Fruit fly (Drosophila melanogaster): Measurements from ENCODE around the gene Coq3.

The Coq3 gene

dm6 chr2L:21142972-21143385 lies 15.4 kb downstream of the Coq3 start, which contains the start of gene pths (continued):
- peak; percentile 96 for TF ChIP-seq CG1024 (GFP tag; IDR thresholded peaks at IDR 0.05)
- TF ChIP-seq CG11695 (GFP tag; IDR thresholded peaks at IDR 0.05): 0 out of 3 replicates have a peak, but pooled peaks have one; percentile 8
- TF ChIP-seq CG11723 (GFP tag; optimal IDR thresholded peaks at IDR 0.05): no peak
- no peak for TF ChIP-seq bigmax (GFP tag; optimal IDR thresholded peaks at IDR 0.05)
- TF ChIP-seq CG12236 (GFP tag; optimal IDR thresholded peaks at IDR 0.05): no peak
- no peak for TF ChIP-seq CG12219 (GFP tag; optimal IDR thresholded peaks at IDR 0.05)
- peak; percentile 79 for TF ChIP-seq hbn (GFP tag; IDR thresholded peaks at IDR 0.05; ENCODE audit: partially characterized antibody)
- peak; percentile 74 for TF ChIP-seq unc-4 (GFP tag; IDR thresholded peaks at IDR 0.05; ENCODE audit: partially characterized antibody)
- TF ChIP-seq nerfin-1 (tag; optimal IDR thresholded peaks at IDR 0.05): no peak
- no peak for TF ChIP-seq so (GFP tag; IDR thresholded peaks at IDR 0.05)
- peak; percentile 42; the same call in 1 of the 2 replicates for TF ChIP-seq CG6272 (GFP tag; IDR thresholded peaks at IDR 0.05)
- peak; percentile 40 for TF ChIP-seq Antp (GFP tag; optimal IDR thresholded peaks at IDR 0.05)
- TF ChIP-seq CG3726 (GFP tag; IDR thresholded peaks at IDR 0.05): no peak
- TF ChIP-seq Side (GFP tag; optimal IDR thresholded peaks at IDR 0.05): no peak
- no peak for TF ChIP-seq CG6854 (GFP tag; optimal IDR thresholded peaks at IDR 0.05)
- no peak for TF ChIP-seq CkIIα-i1 (GFP tag; IDR thresholded peaks at IDR 0.05)
- peak; percentile 40 for TF ChIP-seq Mes4 (GFP tag; optimal IDR thresholded peaks at IDR 0.05)
- no peak for TF ChIP-seq CG4730 (GFP tag; IDR thresholded peaks at IDR 0.05)
- TF ChIP-seq HHEX (GFP tag; optimal IDR thresholded peaks at IDR 0.05): no peak
- peak; percentile 88 for TF ChIP-seq Hr3 (GFP tag; optimal IDR thresholded peaks at IDR 0.05)
- no peak; the same call in 2 of the 3 replicates for TF ChIP-seq H15 (GFP tag; IDR thresholded peaks at IDR 0.05)
- TF ChIP-seq Usf (GFP tag; optimal IDR thresholded peaks at IDR 0.05): peak; percentile 45
- TF ChIP-seq Hsf (GFP tag; optimal IDR thresholded peaks at IDR 0.05): peak; percentile 67
- TF ChIP-seq CG13287 (GFP tag; IDR thresholded peaks at IDR 0.05; ENCODE audit: partially characterized antibody): peak; percentile 78
- TF ChIP-seq Hand (GFP tag; optimal IDR thresholded peaks at IDR 0.05): no peak
- no peak for TF ChIP-seq CG8359 (GFP tag; optimal IDR thresholded peaks at IDR 0.05; ENCODE audit: borderline replicate concordance)
- peak; percentile 91 for TF ChIP-seq BEAF-32 (GFP tag; optimal IDR thresholded peaks at IDR 0.05)
- TF ChIP-seq hkb (optimal IDR thresholded peaks at IDR 0.05): no peak
- no peak for TF ChIP-seq hkb (GFP tag; IDR thresholded peaks at IDR 0.05)
- TF ChIP-seq Mrtf (GFP tag; IDR thresholded peaks at IDR 0.05): no peak
- no peak for TF ChIP-seq tup (GFP tag; optimal IDR thresholded peaks at IDR 0.05)
- TF ChIP-seq CTCF (GFP tag; optimal IDR thresholded peaks at IDR 0.05): no peak
- TF ChIP-seq pum (GFP tag; optimal IDR thresholded peaks at IDR 0.05): peak; percentile 35
- peak; percentile 40 for TF ChIP-seq Chrac-16 (GFP tag; optimal IDR thresholded peaks at IDR 0.05)
- TF ChIP-seq CG3847 (GFP tag; IDR thresholded peaks at IDR 0.05): peak; percentile 59; the same call in 1 of the 2 replicates
- no peak for TF ChIP-seq otp (GFP tag; IDR thresholded peaks at IDR 0.05)
- peak; percentile 40 for TF ChIP-seq ERR (GFP tag; optimal IDR thresholded peaks at IDR 0.05)
- TF ChIP-seq CG4328 (GFP tag; optimal IDR thresholded peaks at IDR 0.05): no peak
- TF ChIP-seq eyg (GFP tag; optimal IDR thresholded peaks at IDR 0.05): peak; percentile 18
- no peak for TF ChIP-seq CG10565 (GFP tag; optimal IDR thresholded peaks at IDR 0.05)
- peak; percentile 42 for TF ChIP-seq tin (GFP tag; optimal IDR thresholded peaks at IDR 0.05)
- no peak for TF ChIP-seq CG7556 (GFP tag; optimal IDR thresholded peaks at IDR 0.05)
- peak; percentile 72 for TF ChIP-seq CG2129 (GFP tag; IDR thresholded peaks at IDR 0.05; ENCODE audit: partially characterized antibody)
- TF ChIP-seq CG10979 (tag; optimal IDR thresholded peaks at IDR 0.05): no peak
- peak; percentile 83 for TF ChIP-seq CG42726 (GFP tag; IDR thresholded peaks at IDR 0.05; ENCODE audit: partially characterized antibody)
- TF ChIP-seq Gug (GFP tag; IDR thresholded peaks at IDR 0.05): no peak
- TF ChIP-seq CG8388 (GFP tag; optimal IDR thresholded peaks at IDR 0.05): no peak
- TF ChIP-seq CG5180 (GFP tag; optimal IDR thresholded peaks at IDR 0.05): no peak
- TF ChIP-seq Fer3 (tag; optimal IDR thresholded peaks at IDR 0.05): peak; percentile 44
- TF ChIP-seq CG14667 (GFP tag; IDR thresholded peaks at IDR 0.05): no peak
- peak; percentile 11 for TF ChIP-seq slp2 (GFP tag; optimal IDR thresholded peaks at IDR 0.05)
- peak; percentile 83 for TF ChIP-seq Lhr (GFP tag; optimal IDR thresholded peaks at IDR 0.05)

Measured in whole organism, embryonic.